Fruit fly (Drosophila melanogaster) whole organism, embryonic: ENCODE results near the gene Ac13E.

ENCODE experiments used
- Abd-B ChIP-seq: fragments of 200-800 bp; sonication (Bioruptor generic); optimal IDR thresholded peaks from 2 replicates; lab custom pipeline; 2018; ENCODE audit warnings: missing biosample characterization, mild to moderate bottlenecking, missing genetic modification characterization, moderate library complexity
- Asciz ChIP-seq: fragments of 200-800 bp; sonication (Bioruptor generic); optimal IDR thresholded peaks from 2 replicates; lab custom pipeline; 2017; ENCODE audit warnings: missing biosample characterization, mild to moderate bottlenecking, missing genetic modification characterization, missing genetic modification reagents
- Atf6 ChIP-seq: fragments of 200-800 bp; sonication (Bioruptor generic); IDR thresholded peaks from 2 replicates; pipeline ENCODE4 v1.3.6; 2022; ENCODE audit warnings: missing biosample characterization, missing genetic modification characterization
- CG10147 ChIP-seq: fragments of 200-800 bp; sonication (Bioruptor generic); optimal IDR thresholded peaks from 2 replicates; lab custom pipeline; 2019; ENCODE audit warnings: missing biosample characterization, mild to moderate bottlenecking, missing genetic modification characterization, moderate library complexity
- CG10321 ChIP-seq: fragments of 200-800 bp; sonication (Bioruptor generic); IDR thresholded peaks from 2 replicates; pipeline ENCODE4 v1.3.6; 2022; ENCODE audit warnings: missing biosample characterization, missing genetic modification characterization
- CG10654 ChIP-seq: fragments of 200-800 bp; sonication (Bioruptor generic); optimal IDR thresholded peaks from 2 replicates; lab custom pipeline; 2016; ENCODE audit warnings: missing biosample characterization, missing genetic modification characterization
- CG11247 ChIP-seq: fragments of 200-800 bp; sonication (Bioruptor generic); IDR thresholded peaks from 2 replicates; pipeline ENCODE4 v1.3.6; 2022; ENCODE audit warnings: missing biosample characterization, missing genetic modification characterization
- CG11456 ChIP-seq: fragments of 200-800 bp; sonication (Bioruptor generic); IDR thresholded peaks from 3 replicates; pipeline ENCODE4 v1.3.6; 2022; ENCODE audit warnings: missing biosample characterization, missing genetic modification characterization
- CG12104 ChIP-seq: fragments of 200-800 bp; sonication (Bioruptor generic); optimal IDR thresholded peaks from 3 replicates; lab custom pipeline; 2016; ENCODE audit warnings: missing biosample characterization, missing genetic modification characterization
- CG13123 ChIP-seq: fragments of 200-800 bp; sonication (Bioruptor generic); optimal IDR thresholded peaks from 2 replicates; lab custom pipeline; 2016; ENCODE audit warnings: missing biosample characterization, missing genetic modification characterization
- CG15479 ChIP-seq: fragments of 200-800 bp; sonication (Bioruptor generic); optimal IDR thresholded peaks from 3 replicates; lab custom pipeline; 2019; ENCODE audit warnings: missing biosample characterization, mild to moderate bottlenecking, missing genetic modification characterization, moderate library complexity
- CG15601 ChIP-seq: fragments of 200-800 bp; sonication (Bioruptor generic); optimal IDR thresholded peaks from 3 replicates; lab custom pipeline; 2019; ENCODE audit warnings: missing biosample characterization, mild to moderate bottlenecking, missing genetic modification characterization, moderate library complexity
- CG1603 ChIP-seq: fragments of 200-800 bp; sonication (Bioruptor generic); optimal IDR thresholded peaks from 2 replicates; lab custom pipeline; 2019; ENCODE audit warnings: missing biosample characterization, mild to moderate bottlenecking, missing genetic modification characterization, moderate library complexity
- CG1647 ChIP-seq: fragments of 200-800 bp; sonication (Bioruptor generic); optimal IDR thresholded peaks from 3 replicates; lab custom pipeline; 2016; ENCODE audit warnings: missing biosample characterization, missing genetic modification characterization
- CG16779 ChIP-seq: fragments of 200-800 bp; sonication (Bioruptor generic); IDR thresholded peaks from 2 replicates; pipeline ENCODE4 v1.3.6; 2022; ENCODE audit warnings: missing biosample characterization, missing genetic modification characterization
- CG16813 ChIP-seq: fragments of 200-800 bp; sonication (Bioruptor generic); IDR thresholded peaks from 3 replicates; pipeline ENCODE4 v1.3.6; 2022; ENCODE audit warnings: missing biosample characterization, missing genetic modification characterization; ENCODE audit not compliant: partially characterized antibody
- CG17361 ChIP-seq: fragments of 200-800 bp; sonication (Bioruptor generic); IDR thresholded peaks from 3 replicates; pipeline ENCODE4 v1.3.6; 2022; ENCODE audit warnings: missing biosample characterization, missing genetic modification characterization
- CG18764 ChIP-seq: fragments of 200-800 bp; sonication (Bioruptor generic); optimal IDR thresholded peaks from 3 replicates; lab custom pipeline; 2016; ENCODE audit warnings: missing biosample characterization, missing genetic modification characterization
- CG2678 ChIP-seq: fragments of 200-800 bp; sonication (Bioruptor generic); optimal IDR thresholded peaks from 3 replicates; lab custom pipeline; 2019; ENCODE audit warnings: missing biosample characterization, mild to moderate bottlenecking, missing genetic modification characterization, moderate library complexity
- CG2889 ChIP-seq: fragments of 200-800 bp; sonication (Bioruptor generic); IDR thresholded peaks from 3 replicates; pipeline ENCODE4 v1.3.6; 2022; ENCODE audit warnings: missing biosample characterization, missing genetic modification characterization
- CG4404 ChIP-seq: fragments of 200-800 bp; sonication (Bioruptor generic); IDR thresholded peaks from 2 replicates; pipeline ENCODE4 v1.3.6; 2022; ENCODE audit warnings: missing biosample characterization, missing genetic modification characterization
- CG8089 ChIP-seq: fragments of 200-800 bp; sonication (Bioruptor generic); optimal IDR thresholded peaks from 3 replicates; lab custom pipeline; 2016; ENCODE audit warnings: missing biosample characterization, missing genetic modification characterization
- CG9797 ChIP-seq: fragments of 200-800 bp; sonication (Bioruptor generic); optimal IDR thresholded peaks from 3 replicates; lab custom pipeline; 2018; ENCODE audit warnings: missing biosample characterization, mild to moderate bottlenecking, missing genetic modification characterization
- Camta ChIP-seq: fragments of 200-800 bp; sonication (Bioruptor generic); optimal IDR thresholded peaks from 2 replicates; lab custom pipeline; 2016; ENCODE audit warnings: missing biosample characterization, missing genetic modification characterization
- Dbx ChIP-seq: fragments of 200-800 bp; sonication (Bioruptor generic); IDR thresholded peaks from 3 replicates; pipeline ENCODE4 v1.3.6; 2022; ENCODE audit warnings: missing biosample characterization, missing genetic modification characterization
- Dip3 ChIP-seq: fragments of 200-800 bp; sonication (Bioruptor generic); optimal IDR thresholded peaks from 3 replicates; lab custom pipeline; 2016; ENCODE audit warnings: missing biosample characterization, missing genetic modification characterization
- Dref ChIP-seq: fragments of 200-800 bp; sonication (Bioruptor generic); IDR thresholded peaks from 2 replicates; pipeline ENCODE4 v1.3.6; 2022; ENCODE audit warnings: missing biosample characterization, missing genetic modification characterization
- Jarid2 ChIP-seq: fragments of 200-800 bp; sonication (Bioruptor generic); optimal IDR thresholded peaks from 3 replicates; lab custom pipeline; 2017; ENCODE audit warnings: mild to moderate bottlenecking, missing biosample characterization, missing genetic modification reagents, missing genetic modification characterization
- Med ChIP-seq: fragments of 200-800 bp; sonication (Bioruptor generic); peaks from one replicate; lab custom pipeline; 2016; ENCODE audit warnings: missing biosample characterization, missing genetic modification characterization, mild to moderate bottlenecking, inconsistent platforms, moderate library complexity
- Mrtf ChIP-seq: fragments of 200-800 bp; sonication (Bioruptor generic); IDR thresholded peaks from 3 replicates; pipeline ENCODE4 v1.3.6; 2022; ENCODE audit warnings: missing biosample characterization, missing genetic modification characterization
- NFAT ChIP-seq: fragments of 200-800 bp; sonication (Bioruptor generic); IDR thresholded peaks from 2 replicates; pipeline ENCODE4 v1.3.6; 2022; ENCODE audit warnings: missing biosample characterization, missing genetic modification characterization
- NfI ChIP-seq: fragments of 200-800 bp; sonication (Bioruptor generic); optimal IDR thresholded peaks from 3 replicates; lab custom pipeline; 2018; ENCODE audit warnings: missing biosample characterization, mild to moderate bottlenecking, missing genetic modification characterization, moderate library complexity
- bsh ChIP-seq, 2 experiments: fragments of 200-800 bp; sonication (Bioruptor generic); optimal IDR thresholded peaks; 2 replicates each; lab custom pipeline; 2017 to 2018; ENCODE audit warnings: mild to moderate bottlenecking in 2 of 2, missing biosample characterization in 2 of 2, missing genetic modification characterization in 2 of 2, moderate library complexity in 1 of 2
- cas ChIP-seq: fragments of 200-800 bp; sonication (Bioruptor generic); IDR thresholded peaks from 2 replicates; pipeline ENCODE4 v1.3.6; 2022; ENCODE audit warnings: missing biosample characterization, missing genetic modification characterization
- crc ChIP-seq: fragments of 200-800 bp; sonication (Bioruptor generic); optimal IDR thresholded peaks from 2 replicates; lab custom pipeline; 2016; ENCODE audit warnings: missing biosample characterization, missing genetic modification characterization
- emc ChIP-seq: fragments of 200-800 bp; sonication (Bioruptor generic); optimal IDR thresholded peaks from 2 replicates; lab custom pipeline; 2016; ENCODE audit warnings: missing biosample characterization, missing genetic modification characterization
- esg ChIP-seq: fragments of 200-800 bp; sonication (Bioruptor generic); conservative IDR thresholded peaks from 2 replicates; pipeline ENCODE4 v1.3.6; 2022; ENCODE audit warnings: missing biosample characterization, missing genetic modification characterization
- gce ChIP-seq: fragments of 200-800 bp; sonication (Bioruptor generic); IDR thresholded peaks from 3 replicates; pipeline ENCODE4 v1.3.6; 2022; ENCODE audit warnings: missing biosample characterization, missing genetic modification characterization
- gro ChIP-seq: fragments of 200-800 bp; sonication (Bioruptor generic); optimal IDR thresholded peaks from 2 replicates; lab custom pipeline; 2016; ENCODE audit warnings: missing biosample characterization, missing genetic modification characterization
- hbn ChIP-seq: fragments of 200-800 bp; sonication (Bioruptor generic); IDR thresholded peaks from 2 replicates; pipeline ENCODE4 v1.3.6; 2022; ENCODE audit warnings: missing biosample characterization, missing genetic modification characterization; ENCODE audit not compliant: partially characterized antibody
- inv ChIP-seq: fragments of 200-800 bp; sonication (Bioruptor generic); IDR thresholded peaks from 2 replicates; pipeline ENCODE4 v1.3.6; 2022; ENCODE audit warnings: missing biosample characterization, missing genetic modification characterization; ENCODE audit not compliant: partially characterized antibody
- knrl ChIP-seq: fragments of 200-800 bp; sonication (Bioruptor generic); IDR thresholded peaks from 3 replicates; pipeline ENCODE4 v1.3.6; 2022; ENCODE audit warnings: missing biosample characterization, missing genetic modification characterization; ENCODE audit not compliant: partially characterized antibody
- onecut ChIP-seq: fragments of 200-800 bp; sonication (Bioruptor generic); IDR thresholded peaks from 2 replicates; pipeline ENCODE4 v1.3.6; 2022; ENCODE audit warnings: missing biosample characterization, missing genetic modification characterization
- pb ChIP-seq: fragments of 200-800 bp; sonication (Bioruptor generic); optimal IDR thresholded peaks from 3 replicates; lab custom pipeline; 2016; ENCODE audit warnings: missing biosample characterization, missing genetic modification characterization
- psq ChIP-seq: fragments of 200-800 bp; sonication (Bioruptor generic); optimal IDR thresholded peaks from 2 replicates; lab custom pipeline; 2017; ENCODE audit warnings: missing biosample characterization, missing genetic modification characterization
- slp2 ChIP-seq: fragments of 200-800 bp; sonication (Bioruptor generic); optimal IDR thresholded peaks from 2 replicates; lab custom pipeline; 2016; ENCODE audit warnings: missing biosample characterization, missing genetic modification characterization
- sob ChIP-seq: fragments of 200-800 bp; sonication (Bioruptor generic); IDR thresholded peaks from 2 replicates; pipeline ENCODE4 v1.3.6; 2022; ENCODE audit warnings: missing biosample characterization, missing genetic modification characterization
- toy ChIP-seq: fragments of 200-800 bp; sonication (Bioruptor generic); IDR thresholded peaks from 2 replicates; pipeline ENCODE4 v1.3.6; 2022; ENCODE audit warnings: missing biosample characterization, missing genetic modification characterization
- vfl ChIP-seq: fragments of 200-800 bp; sonication (Bioruptor generic); optimal IDR thresholded peaks from 2 replicates; lab custom pipeline; 2016; ENCODE audit warnings: missing biosample characterization, missing genetic modification characterization
- z ChIP-seq: fragments of 200-800 bp; sonication (Bioruptor generic); IDR thresholded peaks from 3 replicates; pipeline ENCODE4 v1.3.6; 2022; ENCODE audit warnings: missing biosample characterization, missing genetic modification characterization

Ac13E gene

dm6 chrX:15599697-15600096, 45.6 kb upstream of the Ac13E start (continued):
- TF ChIP-seq gro (GFP tag; lab: Kevin White, UChicago) (peak; percentile 44), CG15479 (GFP tag; lab: Kevin White, UChicago) (no peak), CG1603 (peak; percentile 77), z (GFP tag; lab: Robert Waterston, UW) (no peak), vfl (GFP tag; lab: Kevin White, UChicago) (peak; percentile 13), knrl (GFP tag; lab: Robert Waterston, UW) (no peak), emc (GFP tag; lab: Kevin White, UChicago) (peak; percentile 17), Dip3 (GFP tag; lab: Kevin White, UChicago) (peak; percentile 23), CG9797 (no peak), pb (GFP tag; lab: Kevin White, UChicago) (no peak), CG16813 (GFP tag; lab: Robert Waterston, UW) (no peak), CG10654 (GFP tag; lab: Kevin White, UChicago) (peak; percentile 27), bsh (GFP tag; optimal IDR thresholded peaks at IDR 0.05; lab: Kevin White, UChicago) (peak in 1 of 2 experiments; percentile 57), CG11247 (GFP tag; lab: Robert Waterston, UW) (0 out of 2 replicates have a peak, but pooled peaks have one; percentile 39), CG13123 (GFP tag; lab: Kevin White, UChicago) (no peak), Med (peak; percentile 97), CG10147 (GFP tag; lab: Kevin White, UChicago) (peak; percentile 48), Asciz (GFP tag; lab: Kevin White, UChicago) (peak; percentile 31), Mrtf (peak; percentile 62; the same call in 2 of the 3 replicates), hbn (GFP tag; lab: Robert Waterston, UW) (no peak), NFAT (GFP tag; lab: Robert Waterston, UW) (peak; percentile 58; the same call in 1 of the 2 replicates), inv (GFP tag; lab: Robert Waterston, UW) (no peak), CG10321 (GFP tag; lab: Robert Waterston, UW) (peak; percentile 41; the same call in 1 of the 2 replicates), sob (GFP tag; lab: Robert Waterston, UW) (peak; percentile 49; the same call in 1 of the 2 replicates), Camta (GFP tag; lab: Kevin White, UChicago) (peak; percentile 16), CG15601 (tag; lab: Kevin White, UChicago) (peak; percentile 23), Atf6 (GFP tag; lab: Robert Waterston, UW) (no peak), esg (peak; percentile 53), Abd-B (GFP tag; lab: Kevin White, UChicago) (peak; percentile 47), onecut (peak; percentile 54), CG12104 (GFP tag; lab: Kevin White, UChicago) (no peak), CG4404 (GFP tag; lab: Robert Waterston, UW) (0 out of 2 replicates have a peak, but pooled peaks have one; percentile 17), psq (GFP tag; lab: Kevin White, UChicago) (no peak), cas (GFP tag; lab: Robert Waterston, UW) (peak; percentile 30; the same call in 1 of the 2 replicates), CG11456 (GFP tag; lab: Robert Waterston, UW) (peak; percentile 77; the same call in 2 of the 3 replicates), crc (GFP tag; lab: Kevin White, UChicago) (peak; percentile 32), CG17361 (GFP tag; lab: Robert Waterston, UW) (peak; percentile 53; the same call in 2 of the 3 replicates), toy (GFP tag; lab: Robert Waterston, UW) (no peak), CG1647 (GFP tag; lab: Kevin White, UChicago) (peak; percentile 29), Dbx (GFP tag; lab: Robert Waterston, UW) (0 out of 3 replicates have a peak, but pooled peaks have one; percentile 43), CG8089 (GFP tag; lab: Kevin White, UChicago) (peak; percentile 39), CG2889 (GFP tag; lab: Robert Waterston, UW) (peak; percentile 48; the same call in 1 of the 3 replicates), CG16779 (0 out of 2 replicates have a peak, but pooled peaks have one; percentile 46), NfI (GFP tag; lab: Kevin White, UChicago) (peak; percentile 45), Dref (GFP tag; lab: Robert Waterston, UW) (no peak), slp2 (GFP tag; lab: Kevin White, UChicago) (peak; percentile 49), CG18764 (GFP tag; lab: Kevin White, UChicago) (peak; percentile 6), gce (GFP tag; lab: Robert Waterston, UW) (peak; percentile 61; the same call in 1 of the 3 replicates), CG2678 (tag; lab: Kevin White, UChicago) (peak; percentile 73), Jarid2 (peak; percentile 26)
